Fruit fly (Drosophila melanogaster) S2 (cell line): ENCODE data around the gene Dtg.

Experiments used
- CG8478 ChIP-seq: fragments of >200 bp; optimal IDR thresholded peaks from 2 replicates; lab custom pipeline; 2018
- CTCF ChIP-seq, 2 experiments: fragments of >200 bp; optimal IDR thresholded peaks; 2 replicates each; lab custom pipeline; 2018

dm6 chr3R:12627691-12628148, 20.1 kb upstream of the Dtg start, which contains the start of the genes Vha55 and Snx3:
- no peak for TF ChIP-seq CG8478 (lab: Kevin White, UChicago)
- peak; percentile 79 to 90 for TF ChIP-seq CTCF (optimal IDR thresholded peaks at IDR 0.05; lab: Kevin White, UChicago)
